Worm (Caenorhabditis elegans) whole organism, L1 larva: ENCODE results near the gene ape-1.

Experiments
- C16A3.4 ChIP-seq: fragments of 150-350 bp; optimal IDR thresholded peaks from 2 replicates; lab custom pipeline; 2014; ENCODE audit warnings: missing biosample characterization, missing genetic modification characterization
- Y116A8C.19 ChIP-seq: sonication (generic microtip); optimal IDR thresholded peaks from 2 replicates; lab custom pipeline; 2016; ENCODE audit warnings: missing compliant biosample characterization, missing genetic modification characterization, borderline replicate concordance
- aha-1 ChIP-seq: fragments of 150-350 bp; optimal IDR thresholded peaks from 2 replicates; lab custom pipeline; 2014; ENCODE audit warnings: missing biosample characterization, missing genetic modification characterization
- aly-2 ChIP-seq: fragments of 150-350 bp; optimal IDR thresholded peaks from 2 replicates; lab custom pipeline; 2014; ENCODE audit warnings: missing biosample characterization, missing genetic modification characterization
- ceh-8 ChIP-seq: fragments of 200-800 bp; sonication (Bioruptor generic); optimal IDR thresholded peaks from 2 replicates; lab custom pipeline; 2018; ENCODE audit warnings: mild to moderate bottlenecking, missing genetic modification characterization, moderate library complexity, missing compliant biosample characterization
- ceh-88 ChIP-seq: fragments of 200-800 bp; sonication (Bioruptor generic); IDR thresholded peaks from 2 replicates; pipeline ENCODE4 v1.3.6; 2022; ENCODE audit warnings: missing genetic modification characterization, missing compliant biosample characterization
- ceh-90 ChIP-seq: sonication (generic microtip); optimal IDR thresholded peaks from 2 replicates; lab custom pipeline; 2016; ENCODE audit warnings: missing genetic modification characterization, missing compliant biosample characterization
- dsc-1 ChIP-seq: sonication (generic microtip); optimal IDR thresholded peaks from 2 replicates; lab custom pipeline; 2016; ENCODE audit warnings: mild to moderate bottlenecking, missing genetic modification characterization, missing compliant biosample characterization
- efl-1 ChIP-seq, 4 experiments: fragments of 150-350 bp; optimal IDR thresholded peaks in 3 of 4; peaks in 1 of 4; 1 replicate in 1 of 4; 2 replicates in 3 of 4; lab custom pipeline; 2014; ENCODE audit warnings: missing biosample characterization in 2 of 4, missing genetic modification characterization in 2 of 4, missing genetic modification reagents in 2 of 4
- efl-3 ChIP-seq: fragments of 200-800 bp; sonication (Bioruptor generic); optimal IDR thresholded peaks from 2 replicates; lab custom pipeline; 2018; ENCODE audit warnings: mild to moderate bottlenecking, missing genetic modification characterization, missing compliant biosample characterization
- elt-2 ChIP-seq: sonication (generic microtip); optimal IDR thresholded peaks from 2 replicates; lab custom pipeline; 2016; ENCODE audit warnings: missing genetic modification characterization, mild to moderate bottlenecking, inconsistent platforms, missing compliant biosample characterization, missing genetic modification reagents
- fkh-10 ChIP-seq: sonication (generic microtip); optimal IDR thresholded peaks from 2 replicates; lab custom pipeline; 2017; ENCODE audit warnings: missing biosample characterization, missing genetic modification reagents, missing genetic modification characterization
- fkh-4 ChIP-seq: sonication (generic microtip); optimal IDR thresholded peaks from 2 replicates; lab custom pipeline; 2016; ENCODE audit warnings: missing compliant biosample characterization, missing genetic modification characterization, borderline replicate concordance
- grh-1 ChIP-seq: fragments of 200-800 bp; sonication (Bioruptor generic); IDR thresholded peaks from 2 replicates; pipeline ENCODE4 v1.3.6; 2022; ENCODE audit warnings: missing genetic modification reagents, missing genetic modification characterization, missing compliant biosample characterization
- hlh-4 ChIP-seq: sonication (generic microtip); optimal IDR thresholded peaks from 2 replicates; lab custom pipeline; 2016; ENCODE audit warnings: mild to moderate bottlenecking, missing genetic modification characterization, missing compliant biosample characterization
- lin-14 ChIP-seq: fragments of 200-800 bp; sonication (Bioruptor generic); optimal IDR thresholded peaks from 2 replicates; lab custom pipeline; 2018; ENCODE audit warnings: mild to moderate bottlenecking, missing genetic modification characterization, moderate library complexity, missing compliant biosample characterization
- lin-15B ChIP-seq: fragments of 150-350 bp; sonication (generic microtip); optimal IDR thresholded peaks from 3 replicates; lab custom pipeline; 2014; ENCODE audit warnings: missing biosample characterization, missing genetic modification characterization
- lin-35 ChIP-seq, 2 experiments: fragments of 150-350 bp; optimal IDR thresholded peaks; 2 replicates each; lab custom pipeline; 2014; ENCODE audit warnings: missing biosample characterization in 2 of 2, missing genetic modification characterization in 2 of 2, missing genetic modification reagents in 2 of 2
- lsy-2 ChIP-seq, 2 experiments: fragments of 150-350 bp; optimal IDR thresholded peaks; 2 replicates each; lab custom pipeline; 2014; ENCODE audit warnings: missing biosample characterization in 2 of 2, missing genetic modification characterization in 2 of 2
- mab-9 ChIP-seq: fragments of 200-800 bp; sonication (Bioruptor generic); IDR thresholded peaks from 2 replicates; pipeline ENCODE4 v1.3.6; 2022; ENCODE audit warnings: missing genetic modification reagents, missing genetic modification characterization, missing compliant biosample characterization
- mdl-1 ChIP-seq, 2 experiments: fragments of 150-350 bp; optimal IDR thresholded peaks; 2 replicates each; lab custom pipeline; 2014 to 2017; ENCODE audit warnings: missing biosample characterization in 2 of 2, missing genetic modification characterization in 2 of 2, inconsistent platforms in 1 of 2
- nhr-19 ChIP-seq: fragments of 200-800 bp; sonication (Bioruptor generic); conservative IDR thresholded peaks from 2 replicates; pipeline ENCODE4 v1.3.6; 2022; ENCODE audit warnings: missing genetic modification characterization, missing compliant biosample characterization
- nhr-237 ChIP-seq: fragments of 150-350 bp; optimal IDR thresholded peaks from 2 replicates; lab custom pipeline; 2014; ENCODE audit warnings: missing biosample characterization, missing genetic modification characterization
- nhr-47 ChIP-seq: sonication (generic microtip); optimal IDR thresholded peaks from 2 replicates; lab custom pipeline; 2016; ENCODE audit warnings: mild to moderate bottlenecking, missing genetic modification characterization, moderate library complexity, missing compliant biosample characterization
- nhr-77 ChIP-seq: fragments of 150-350 bp; optimal IDR thresholded peaks from 2 replicates; lab custom pipeline; 2014; ENCODE audit warnings: missing biosample characterization, missing genetic modification characterization
- nhr-90 ChIP-seq: sonication (generic microtip); optimal IDR thresholded peaks from 2 replicates; lab custom pipeline; 2016; ENCODE audit warnings: mild to moderate bottlenecking, missing genetic modification characterization, missing compliant biosample characterization; ENCODE audit not compliant: poor library complexity
- pax-3 ChIP-seq: fragments of 200-800 bp; sonication (Bioruptor generic); optimal IDR thresholded peaks from 2 replicates; lab custom pipeline; 2018; ENCODE audit warnings: mild to moderate bottlenecking, missing genetic modification characterization, moderate library complexity, missing compliant biosample characterization
- rnt-1 ChIP-seq: sonication (generic microtip); optimal IDR thresholded peaks from 2 replicates; lab custom pipeline; 2016; ENCODE audit warnings: mild to moderate bottlenecking, missing genetic modification characterization, moderate library complexity, missing compliant biosample characterization
- skn-1 ChIP-seq: fragments of 150-350 bp; optimal IDR thresholded peaks from 2 replicates; lab custom pipeline; 2014; ENCODE audit warnings: missing biosample characterization, missing genetic modification characterization
- snpc-4 ChIP-seq: fragments of 150-350 bp; optimal IDR thresholded peaks from 2 replicates; lab custom pipeline; 2014; ENCODE audit warnings: missing biosample characterization, missing genetic modification characterization
- snu-23 ChIP-seq: sonication (generic microtip); optimal IDR thresholded peaks from 2 replicates; lab custom pipeline; 2016; ENCODE audit warnings: missing genetic modification characterization, missing compliant biosample characterization
- sup-37 ChIP-seq: fragments of 200-800 bp; sonication (Bioruptor generic); optimal IDR thresholded peaks from 2 replicates; lab custom pipeline; 2018; ENCODE audit warnings: mild to moderate bottlenecking, missing genetic modification characterization, missing compliant biosample characterization
- tbx-2 ChIP-seq: sonication (generic microtip); optimal IDR thresholded peaks from 2 replicates; lab custom pipeline; 2016; ENCODE audit warnings: missing genetic modification characterization, missing compliant biosample characterization
- tlp-1 ChIP-seq: fragments of 150-350 bp; optimal IDR thresholded peaks from 2 replicates; lab custom pipeline; 2014; ENCODE audit warnings: missing biosample characterization, missing genetic modification characterization
- unc-130 ChIP-seq: fragments of 150-350 bp; optimal IDR thresholded peaks from 2 replicates; lab custom pipeline; 2017; ENCODE audit warnings: missing biosample characterization, missing genetic modification characterization, inconsistent platforms
- unc-62 ChIP-seq: fragments of 150-350 bp; optimal IDR thresholded peaks from 2 replicates; lab custom pipeline; 2014; ENCODE audit warnings: missing biosample characterization, missing genetic modification reagents, missing genetic modification characterization
- unc-86 ChIP-seq: sonication (generic microtip); optimal IDR thresholded peaks from 2 replicates; lab custom pipeline; 2016; ENCODE audit warnings: missing genetic modification characterization, missing compliant biosample characterization
- vab-15 ChIP-seq: sonication (generic microtip); optimal IDR thresholded peaks from 2 replicates; lab custom pipeline; 2017; ENCODE audit warnings: missing genotype, mild to moderate bottlenecking, missing genetic modification characterization, missing compliant biosample characterization
- zag-1 ChIP-seq: fragments of 150-350 bp; optimal IDR thresholded peaks from 2 replicates; lab custom pipeline; 2014; ENCODE audit warnings: missing biosample characterization, missing genetic modification characterization
- zip-4 ChIP-seq: fragments of 200-800 bp; sonication (Bioruptor generic); optimal IDR thresholded peaks from 2 replicates; lab custom pipeline; 2018; ENCODE audit warnings: mild to moderate bottlenecking, missing genetic modification characterization, moderate library complexity, missing compliant biosample characterization

Gene ape-1

DNA sequence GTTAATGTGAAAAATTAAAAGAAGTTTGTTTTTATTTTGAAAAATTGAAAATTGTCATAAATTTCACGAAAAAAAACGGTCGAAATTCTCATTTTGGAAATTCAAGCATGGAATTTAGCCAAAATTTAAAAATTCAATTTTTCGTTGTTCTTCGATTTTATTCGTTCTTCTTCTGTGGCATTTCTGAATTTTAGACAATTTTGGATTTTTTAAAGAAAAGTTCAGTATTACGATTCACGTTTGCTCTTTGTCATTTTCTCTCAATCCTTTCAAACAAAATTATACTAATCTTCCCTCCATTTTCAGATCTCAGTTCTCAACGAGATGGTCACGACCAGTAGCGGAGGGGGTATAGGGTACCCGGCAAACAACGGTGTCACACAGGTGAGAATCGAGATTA, at the start of gene ape-1:
Gene ape-1, plus strand, starts transcription at position 301 of the 400 bp plus-strand sequence.
- TF ChIP-seq snpc-4: no peak
- no peak for TF ChIP-seq unc-86 (tag; lab: Kevin White, UChicago)
- no peak for TF ChIP-seq lsy-2 (tag; optimal IDR thresholded peaks at IDR 0.05; lab: Kevin White, UChicago)
- no peak for TF ChIP-seq lin-14 (GFP tag; lab: Kevin White, UChicago)
- TF ChIP-seq vab-15 (tag; lab: Kevin White, UChicago): no peak
- no peak for TF ChIP-seq unc-62
- TF ChIP-seq snu-23: no peak
- no peak for TF ChIP-seq nhr-237 (tag; lab: Kevin White, UChicago)
- no peak for TF ChIP-seq aha-1 (tag; lab: Kevin White, UChicago)
- TF ChIP-seq sup-37: no peak
- TF ChIP-seq efl-3 (GFP tag; lab: Kevin White, UChicago): no peak

DNA sequence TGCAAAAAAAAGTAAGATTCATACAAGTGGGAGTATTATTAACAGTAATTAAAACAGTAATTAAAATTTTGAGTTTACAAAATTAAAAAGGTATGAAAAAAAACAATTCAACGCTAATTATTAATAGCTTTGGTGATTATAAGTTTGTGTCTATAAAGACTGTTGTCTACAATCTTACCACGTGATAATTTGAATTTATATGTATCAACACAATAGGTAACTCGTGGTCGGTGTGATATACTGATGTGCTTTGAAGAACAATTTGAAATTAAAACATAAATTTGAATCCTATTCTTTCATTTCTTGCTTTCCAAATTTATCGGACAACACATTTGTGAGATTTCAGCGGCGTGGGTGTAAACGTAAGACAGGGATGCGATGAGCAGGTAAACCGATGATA, 47.9 kb upstream of the ape-1 start:
- TF ChIP-seq nhr-47 (tag; lab: Kevin White, UChicago) (no peak), lin-35 (GFP tag; optimal IDR thresholded peaks at IDR 0.05; lab: Kevin White, UChicago) (peak in 1 of 2 experiments; percentile 12)

DNA sequence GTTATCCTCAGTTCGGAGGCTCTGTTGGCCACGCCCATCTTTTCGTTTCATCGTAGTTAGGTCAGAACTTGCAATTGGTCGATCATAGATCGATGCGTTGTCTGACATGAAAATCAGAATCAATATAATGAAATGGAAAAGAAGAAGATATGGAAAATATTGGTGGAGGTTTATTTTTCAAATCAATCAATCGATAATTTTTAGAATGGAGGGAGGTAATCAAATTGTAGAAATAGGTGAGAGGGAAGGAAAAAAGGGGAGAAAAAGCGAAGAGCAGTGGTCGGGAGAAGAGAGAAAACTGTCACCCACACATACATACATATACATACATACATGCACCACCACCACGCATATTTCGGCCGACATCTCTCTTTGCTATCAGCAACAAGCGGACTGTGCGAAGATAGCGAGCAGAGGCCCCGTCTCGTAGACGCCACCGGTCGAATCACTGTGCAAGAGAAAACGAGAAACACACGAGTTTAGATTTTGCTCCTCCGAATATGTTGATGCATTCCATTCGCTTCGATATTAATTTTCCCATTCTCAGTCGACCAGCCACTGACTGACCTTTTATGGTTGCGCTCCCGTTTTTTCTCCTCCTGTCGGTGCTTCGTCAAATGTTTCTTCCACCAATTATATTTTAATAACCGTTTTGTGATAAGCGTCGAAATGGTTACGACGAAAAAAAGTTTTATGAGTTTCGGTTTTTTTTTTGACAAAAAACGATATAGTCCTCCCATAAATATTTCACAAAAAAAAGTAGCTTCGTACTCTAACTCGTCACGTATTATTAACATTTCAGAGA, 46.3 kb upstream of the ape-1 start, which contains the start of gene F35B12.10:
Gene F35B12.10, minus strand, starts transcription at position 51 of the 805 bp plus-strand sequence.
- TF ChIP-seq nhr-90 (peak; percentile 1), zag-1 (no peak), elt-2 (tag; lab: Kevin White, UChicago) (peak; percentile 69), efl-1 (optimal IDR thresholded peaks at IDR 0.05; lab: Kevin White, UChicago) (no peak), efl-1 (GFP tag; optimal IDR thresholded peaks at IDR 0.05 in 1 of 2; lab: Kevin White, UChicago) (peak in 1 of 2 experiments; percentile 1), fkh-4 (tag; lab: Kevin White, UChicago) (no peak), lin-35 (GFP tag; optimal IDR thresholded peaks at IDR 0.05; lab: Kevin White, UChicago) (no peak)

DNA sequence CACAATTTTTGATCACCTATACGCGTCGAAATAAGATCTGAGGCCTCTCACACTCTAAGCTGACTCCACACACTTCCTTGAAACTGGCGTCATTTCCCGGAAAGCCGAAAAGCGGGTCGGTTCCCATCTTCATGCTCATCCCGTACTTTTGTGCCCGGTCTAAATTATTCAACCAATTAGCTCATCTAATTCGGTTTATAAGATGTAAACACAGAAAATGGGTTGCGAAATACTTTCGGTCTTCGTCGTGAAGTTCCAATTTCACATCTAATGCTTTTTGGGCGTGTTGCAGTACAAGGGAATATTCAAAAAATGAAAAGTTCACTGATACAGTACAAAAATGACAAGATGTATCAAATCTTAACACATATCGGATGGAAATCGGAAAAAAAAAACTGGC, 44.6 kb upstream of the ape-1 start:
- TF ChIP-seq aha-1 (tag; lab: Kevin White, UChicago): no peak
- peak; percentile 34 for TF ChIP-seq dsc-1 (tag; lab: Kevin White, UChicago)
- TF ChIP-seq Y116A8C.19 (tag; lab: Kevin White, UChicago): no peak
- peak; percentile 18 for TF ChIP-seq lin-14 (GFP tag; lab: Kevin White, UChicago)
- no peak for TF ChIP-seq nhr-19 (GFP tag; lab: Robert Waterston, UW)
- TF ChIP-seq skn-1 (tag; lab: Kevin White, UChicago): no peak
- no peak for TF ChIP-seq fkh-4 (tag; lab: Kevin White, UChicago)

DNA sequence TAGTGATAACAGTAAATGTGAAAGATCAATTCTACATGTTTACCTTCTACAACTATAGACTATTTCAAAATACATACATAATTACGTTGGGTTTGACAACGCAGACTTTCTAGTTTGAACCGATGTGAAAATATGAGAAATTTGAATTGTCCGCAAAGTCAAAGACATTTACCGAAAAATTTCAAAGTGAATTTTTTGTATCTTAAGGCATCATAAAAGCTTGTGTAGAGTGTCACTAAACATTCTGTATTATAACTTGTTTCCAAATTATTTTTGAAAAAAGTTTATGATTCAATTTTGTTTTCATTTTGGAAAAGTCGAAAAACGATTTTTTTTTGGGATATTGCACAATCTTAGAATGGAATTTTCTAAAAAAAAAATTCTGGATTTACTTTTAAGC, 40.2 kb upstream of the ape-1 start:
- TF ChIP-seq tbx-2 (no peak), mdl-1 (tag; optimal IDR thresholded peaks at IDR 0.05; lab: Kevin White, UChicago) (no peak), hlh-4 (tag; lab: Kevin White, UChicago) (no peak), efl-3 (GFP tag; lab: Kevin White, UChicago) (no peak), unc-130 (tag; lab: Kevin White, UChicago) (no peak), snpc-4 (no peak), tlp-1 (tag; lab: Kevin White, UChicago) (no peak), nhr-77 (tag; lab: Kevin White, UChicago) (no peak), unc-86 (tag; lab: Kevin White, UChicago) (no peak), rnt-1 (tag; lab: Kevin White, UChicago) (no peak)
- TF ChIP-seq, all 84 proteins: peak for 0

DNA sequence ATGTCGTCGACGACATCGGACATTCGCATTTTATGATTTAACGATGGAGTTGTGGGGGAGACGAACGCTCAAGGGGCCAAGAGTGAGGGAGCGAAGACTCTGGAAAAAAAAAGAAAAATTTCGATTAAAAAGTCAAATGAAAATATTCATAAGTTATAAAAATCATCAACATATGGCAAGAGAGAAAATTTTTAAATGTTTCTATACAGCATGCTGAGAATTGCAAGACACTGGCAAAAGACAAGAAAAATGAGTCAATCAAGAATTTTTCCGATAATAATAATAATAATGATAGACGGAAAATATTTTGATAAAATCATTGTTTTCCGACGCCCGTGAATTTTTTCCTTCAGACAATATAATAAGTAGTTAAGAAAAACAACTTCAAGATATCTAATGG, 38.5 kb upstream of the ape-1 start, which contains the start of gene sipa-1:
Gene sipa-1, minus strand, starts transcription at position 101 of the 400 bp plus-strand sequence.
- TF ChIP-seq sup-37 (no peak), zip-4 (GFP tag; lab: Kevin White, UChicago) (no peak), elt-2 (tag; lab: Kevin White, UChicago) (no peak), lsy-2 (tag; optimal IDR thresholded peaks at IDR 0.05; lab: Kevin White, UChicago) (no peak), ceh-88 (GFP tag; lab: Robert Waterston, UW) (no peak), aly-2 (tag; lab: Kevin White, UChicago) (no peak), pax-3 (tag; lab: Kevin White, UChicago) (no peak), lin-15B (no peak), efl-1 (optimal IDR thresholded peaks at IDR 0.05; lab: Kevin White, UChicago) (no peak), efl-1 (GFP tag; optimal IDR thresholded peaks at IDR 0.05 in 1 of 2; lab: Kevin White, UChicago) (no peak), tlp-1 (tag; lab: Kevin White, UChicago) (no peak), ceh-90 (tag; lab: Kevin White, UChicago) (no peak), ceh-8 (GFP tag; lab: Kevin White, UChicago) (no peak), fkh-10 (GFP tag; lab: Kevin White, UChicago) (no peak), C16A3.4 (tag; lab: Kevin White, UChicago) (no peak), mab-9 (no peak), hlh-4 (tag; lab: Kevin White, UChicago) (no peak), grh-1 (GFP tag; lab: Robert Waterston, UW) (no peak)
